Worm (Caenorhabditis elegans): Measurements from ENCODE around the gene gpch-1.

DNA sequence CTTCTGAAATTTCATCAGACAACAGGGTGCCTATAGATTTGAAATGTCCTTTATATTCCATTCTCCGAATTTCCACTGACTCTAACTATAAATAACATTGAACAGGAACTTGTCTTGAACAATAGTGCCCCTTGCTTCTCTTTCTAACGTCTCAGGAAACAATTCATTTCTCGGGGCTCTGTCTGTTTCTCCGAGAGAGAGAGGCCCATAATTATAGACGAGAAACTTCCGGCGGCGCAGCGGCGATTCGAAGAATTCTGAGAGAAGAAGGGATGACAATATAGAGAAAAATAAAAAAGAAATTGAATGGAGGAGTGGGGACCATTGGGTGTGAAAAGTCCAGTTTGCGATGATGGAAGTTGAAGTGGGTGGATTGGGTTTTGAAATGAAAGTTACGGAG, 51.9 kb downstream of the gpch-1 start:
- TF ChIP-seq aly-1 (tag; optimal IDR thresholded peaks at IDR 0.05) (no peak), scrt-1 (GFP tag; IDR thresholded peaks at IDR 0.05) (no peak), ama-1 (optimal IDR thresholded peaks at IDR 0.05) (no peak), tra-4 (tag; optimal IDR thresholded peaks at IDR 0.05) (no peak), hmg-4 (GFP tag; optimal IDR thresholded peaks at IDR 0.05) (no peak), sea-1 (GFP tag; conservative IDR thresholded peaks at IDR 0.05) (no peak), flt-1 (GFP tag; IDR thresholded peaks at IDR 0.05) (no peak), pes-1 (GFP tag; IDR thresholded peaks at IDR 0.05) (no peak), ceh-13 (GFP tag; optimal IDR thresholded peaks at IDR 0.05) (no peak), hmbx-1 (tag; optimal IDR thresholded peaks at IDR 0.05) (no peak), ets-7 (tag; optimal IDR thresholded peaks at IDR 0.05) (no peak), tbx-11 (GFP tag; IDR thresholded peaks at IDR 0.05) (no peak)
